Fruit fly (Drosophila melanogaster): ENCODE data around the gene Taf3.

DNA sequence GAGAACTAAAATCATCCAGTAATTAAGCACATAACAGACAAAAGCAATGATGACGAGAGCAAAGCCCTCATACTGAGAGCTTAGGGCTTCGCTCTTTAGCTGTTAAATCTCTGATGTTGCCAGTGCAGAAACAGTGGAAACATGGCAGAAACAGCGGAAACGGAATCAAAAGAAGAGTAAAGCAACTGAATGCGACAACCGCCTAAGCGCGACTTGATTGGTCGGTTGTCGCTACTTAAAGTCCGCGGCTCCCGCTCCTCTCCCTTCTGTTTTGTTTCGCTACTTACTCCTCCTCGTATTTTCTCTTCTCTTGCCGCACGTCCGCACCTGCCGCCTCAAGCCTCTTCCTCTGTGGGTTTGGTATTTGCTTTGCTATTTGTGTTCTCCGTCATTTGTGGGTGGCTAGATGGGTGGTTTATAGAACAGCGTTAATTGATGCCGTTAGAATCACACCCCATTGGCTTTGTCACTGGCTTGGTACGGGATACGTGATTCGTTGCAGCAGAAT is 38.5 kb upstream of the Taf3 start:
- no peak for TF ChIP-seq CG7963 (GFP tag; IDR thresholded peaks at IDR 0.05; ENCODE audit: partially characterized antibody)
- no peak for TF ChIP-seq CG4424 (GFP tag; optimal IDR thresholded peaks at IDR 0.05)
- TF ChIP-seq CG42726 (GFP tag; IDR thresholded peaks at IDR 0.05; ENCODE audit: partially characterized antibody), result no peak
- TF ChIP-seq rib (GFP tag; IDR thresholded peaks at IDR 0.05), result no peak
- TF ChIP-seq Mrtf (GFP tag; IDR thresholded peaks at IDR 0.05), result no peak
- peak; percentile 51 for TF ChIP-seq CG10274 (GFP tag; optimal IDR thresholded peaks at IDR 0.05)
- no peak for TF ChIP-seq phol (tag; optimal IDR thresholded peaks at IDR 0.05)
- TF ChIP-seq CG18476 (GFP tag; optimal IDR thresholded peaks at IDR 0.05), result no peak
- no peak for TF ChIP-seq sug (tag; optimal IDR thresholded peaks at IDR 0.05)
- no peak for TF ChIP-seq CG13424 (tag; optimal IDR thresholded peaks at IDR 0.05)
- TF ChIP-seq Sin3A (optimal IDR thresholded peaks at IDR 0.05), result no peak
